Fruit fly (Drosophila melanogaster) whole organism, prepupa: ENCODE data around the gene CG8051.

Source experiments
- Blimp-1 ChIP-seq: fragments of 200-800 bp; sonication (Bioruptor generic); optimal IDR thresholded peaks from 3 replicates; lab custom pipeline; 2017; ENCODE audit warnings: missing biosample characterization, missing genetic modification characterization, mild to moderate bottlenecking, moderate library complexity, missing genetic modification reagents
- CG10631 ChIP-seq: fragments of 200-800 bp; sonication (Bioruptor generic); optimal IDR thresholded peaks from 2 replicates; lab custom pipeline; 2016; ENCODE audit warnings: missing biosample characterization, missing genetic modification characterization
- CG11294 ChIP-seq: fragments of 200-800 bp; sonication (Bioruptor generic); IDR thresholded peaks from 2 replicates; pipeline ENCODE4 v1.3.6; 2022; ENCODE audit warnings: missing biosample characterization, missing genetic modification characterization
- CG11762 ChIP-seq: fragments of 200-800 bp; sonication (Bioruptor generic); optimal IDR thresholded peaks from 3 replicates; lab custom pipeline; 2016; ENCODE audit warnings: missing biosample characterization, missing genetic modification characterization; ENCODE audit not compliant: insufficient read depth
- CG11902 ChIP-seq: fragments of 200-800 bp; sonication (Bioruptor generic); optimal IDR thresholded peaks from 3 replicates; lab custom pipeline; 2016; ENCODE audit warnings: missing biosample characterization, missing genetic modification characterization
- CG15336 ChIP-seq: fragments of 200-800 bp; sonication (Bioruptor generic); IDR thresholded peaks from 2 replicates; pipeline ENCODE4 v1.3.6; 2022; ENCODE audit warnings: missing biosample characterization, missing genetic modification characterization
- CG16779 ChIP-seq: fragments of 200-800 bp; sonication (Bioruptor generic); optimal IDR thresholded peaks from 3 replicates; lab custom pipeline; 2017; ENCODE audit warnings: missing biosample characterization, mild to moderate bottlenecking, missing genetic modification characterization
- CG31627 ChIP-seq: fragments of 200-800 bp; sonication (Bioruptor generic); optimal IDR thresholded peaks from 3 replicates; lab custom pipeline; 2016; ENCODE audit warnings: missing biosample characterization, missing genetic modification characterization
- CG34406 ChIP-seq: fragments of 200-800 bp; sonication (Bioruptor generic); optimal IDR thresholded peaks from 3 replicates; lab custom pipeline; 2016; ENCODE audit warnings: missing biosample characterization, missing genetic modification characterization
- CG3919 ChIP-seq: fragments of 200-800 bp; sonication (Bioruptor generic); optimal IDR thresholded peaks from 3 replicates; lab custom pipeline; 2016; ENCODE audit warnings: missing biosample characterization, missing genetic modification characterization
- CG6163 ChIP-seq: fragments of 200-800 bp; sonication (Bioruptor generic); IDR thresholded peaks from 3 replicates; pipeline ENCODE4 v1.3.6; 2022; ENCODE audit warnings: missing biosample characterization, missing genetic modification characterization
- CG6854 ChIP-seq: fragments of 200-800 bp; sonication (Bioruptor generic); optimal IDR thresholded peaks from 2 replicates; lab custom pipeline; 2017; ENCODE audit warnings: missing biosample characterization, mild to moderate bottlenecking, missing genetic modification characterization
- CG7368 ChIP-seq: fragments of 200-800 bp; sonication (Bioruptor generic); optimal IDR thresholded peaks from 3 replicates; lab custom pipeline; 2016; ENCODE audit warnings: missing biosample characterization, missing genetic modification characterization
- CG8119 ChIP-seq: fragments of 200-800 bp; sonication (Bioruptor generic); IDR thresholded peaks from 3 replicates; pipeline ENCODE4 v1.3.6; 2022; ENCODE audit warnings: missing biosample characterization, missing genetic modification characterization
- CG8319 ChIP-seq: fragments of 200-800 bp; sonication (Bioruptor generic); optimal IDR thresholded peaks from 3 replicates; lab custom pipeline; 2016; ENCODE audit warnings: missing biosample characterization, missing genetic modification characterization
- CG8632 ChIP-seq: fragments of 200-800 bp; sonication (Bioruptor generic); optimal IDR thresholded peaks from 3 replicates; lab custom pipeline; 2016; ENCODE audit warnings: missing biosample characterization, missing genetic modification characterization
- CG9139 ChIP-seq: fragments of 200-800 bp; sonication (Bioruptor generic); optimal IDR thresholded peaks from 3 replicates; lab custom pipeline; 2017; ENCODE audit warnings: missing biosample characterization, mild to moderate bottlenecking, missing genetic modification characterization
- Eip78C ChIP-seq: fragments of 200-800 bp; sonication (Bioruptor generic); peaks from one replicate; lab custom pipeline; 2016; ENCODE audit warnings: missing biosample characterization, missing genetic modification characterization
- Eip93F ChIP-seq: fragments of 200-800 bp; sonication (Bioruptor generic); optimal IDR thresholded peaks from 2 replicates; lab custom pipeline; 2016; ENCODE audit warnings: missing biosample characterization, mild to moderate bottlenecking, missing genetic modification characterization
- Ets21C ChIP-seq: fragments of 200-800 bp; sonication (Bioruptor generic); optimal IDR thresholded peaks from 3 replicates; lab custom pipeline; 2016; ENCODE audit warnings: missing biosample characterization, missing genetic modification characterization
- Ets96B ChIP-seq: fragments of 200-800 bp; optimal IDR thresholded peaks from 2 replicates; lab custom pipeline; 2019; ENCODE audit warnings: missing biosample characterization, mild to moderate bottlenecking, missing genetic modification characterization, moderate library complexity
- Gug ChIP-seq: fragments of 200-800 bp; sonication (Bioruptor generic); IDR thresholded peaks from 2 replicates; pipeline ENCODE4 v1.3.6; 2022; ENCODE audit warnings: missing biosample characterization, missing genetic modification characterization
- Hr38 ChIP-seq: sonication (Bioruptor generic); optimal IDR thresholded peaks from 2 replicates; lab custom pipeline; 2016; ENCODE audit warnings: missing biosample characterization, missing genetic modification characterization
- Hr39 ChIP-seq: fragments of 200-800 bp; sonication (Bioruptor generic); optimal IDR thresholded peaks from 2 replicates; lab custom pipeline; 2016; ENCODE audit warnings: missing biosample characterization, missing genetic modification characterization
- Lpt ChIP-seq: fragments of 200-800 bp; sonication (Bioruptor generic); optimal IDR thresholded peaks from 3 replicates; lab custom pipeline; 2016; ENCODE audit warnings: missing biosample characterization, missing genetic modification characterization
- Met ChIP-seq: fragments of 200-800 bp; sonication (Bioruptor generic); optimal IDR thresholded peaks from 3 replicates; lab custom pipeline; 2016; ENCODE audit warnings: missing biosample characterization, missing genetic modification characterization
- Sox102F ChIP-seq: fragments of 200-800 bp; sonication (Bioruptor generic); optimal IDR thresholded peaks from 2 replicates; lab custom pipeline; 2016; ENCODE audit warnings: missing biosample characterization, mild to moderate bottlenecking, missing genetic modification characterization
- Sox14 ChIP-seq: fragments of 200-800 bp; sonication (Bioruptor generic); optimal IDR thresholded peaks from 3 replicates; lab custom pipeline; 2016; ENCODE audit warnings: missing biosample characterization, missing genetic modification characterization
- achi ChIP-seq: fragments of 200-800 bp; sonication (Bioruptor generic); optimal IDR thresholded peaks from 3 replicates; lab custom pipeline; 2016; ENCODE audit warnings: missing biosample characterization, missing genetic modification characterization
- acj6 ChIP-seq: fragments of 200-800 bp; sonication (Bioruptor generic); optimal IDR thresholded peaks from 3 replicates; lab custom pipeline; 2016; ENCODE audit warnings: missing biosample characterization, missing genetic modification characterization
- dac ChIP-seq: fragments of 200-800 bp; sonication (Bioruptor generic); optimal IDR thresholded peaks from 2 replicates; lab custom pipeline; 2017; ENCODE audit warnings: missing biosample characterization, mild to moderate bottlenecking, missing genetic modification characterization
- fd59A ChIP-seq: fragments of 200-800 bp; sonication (Bioruptor generic); optimal IDR thresholded peaks from 2 replicates; lab custom pipeline; 2017; ENCODE audit warnings: missing biosample characterization, mild to moderate bottlenecking, missing genetic modification characterization, missing genetic modification reagents
- fd85E ChIP-seq: fragments of 200-800 bp; sonication (Bioruptor generic); optimal IDR thresholded peaks from 3 replicates; lab custom pipeline; 2016; ENCODE audit warnings: missing biosample characterization, missing genetic modification characterization
- fkh ChIP-seq: fragments of 200-800 bp; sonication (Bioruptor generic); optimal IDR thresholded peaks from 3 replicates; lab custom pipeline; 2017; ENCODE audit warnings: missing biosample characterization, mild to moderate bottlenecking, missing genetic modification characterization, moderate library complexity
- net ChIP-seq: fragments of 200-800 bp; sonication (Bioruptor generic); optimal IDR thresholded peaks from 3 replicates; lab custom pipeline; 2016; ENCODE audit warnings: missing biosample characterization, missing genetic modification characterization
- pdm3 ChIP-seq: fragments of 200-800 bp; sonication (Bioruptor generic); optimal IDR thresholded peaks from 3 replicates; lab custom pipeline; 2016; ENCODE audit warnings: missing biosample characterization, missing genetic modification characterization
- ss ChIP-seq, 2 experiments: fragments of 200-800 bp; sonication (Bioruptor generic); optimal IDR thresholded peaks; 2 replicates in 1 of 2; 3 replicates in 1 of 2; lab custom pipeline; 2017 to 2018; ENCODE audit warnings: mild to moderate bottlenecking in 2 of 2, missing biosample characterization in 2 of 2, missing genetic modification characterization in 2 of 2, moderate library complexity in 1 of 2
- svp ChIP-seq: fragments of 200-800 bp; sonication (Bioruptor generic); peaks from one replicate; lab custom pipeline; 2016; ENCODE audit warnings: missing biosample characterization, missing genetic modification characterization
- topi ChIP-seq: fragments of 200-800 bp; sonication (Bioruptor generic); optimal IDR thresholded peaks from 3 replicates; lab custom pipeline; 2016; ENCODE audit warnings: missing biosample characterization, missing genetic modification characterization
- vri ChIP-seq: fragments of 200-800 bp; sonication (Bioruptor generic); optimal IDR thresholded peaks from 3 replicates; lab custom pipeline; 2016; ENCODE audit warnings: missing biosample characterization, mild to moderate bottlenecking, missing genetic modification characterization

The CG8051 gene

dm6 chrX:19294953-19295352, 12.8 kb downstream of the CG8051 start:
- no peak for TF ChIP-seq Met (GFP tag; lab: Kevin White, UChicago)
- TF ChIP-seq CG11902 (GFP tag; lab: Kevin White, UChicago), result no peak
- no peak for TF ChIP-seq fkh
- TF ChIP-seq CG6854 (GFP tag; lab: Kevin White, UChicago), result no peak
- no peak for TF ChIP-seq ss (GFP tag; optimal IDR thresholded peaks at IDR 0.05; lab: Kevin White, UChicago)
- TF ChIP-seq fd59A (GFP tag; lab: Kevin White, UChicago), result no peak
- no peak for TF ChIP-seq acj6 (GFP tag; lab: Kevin White, UChicago)
- no peak for TF ChIP-seq pdm3 (GFP tag; lab: Kevin White, UChicago)
- no peak for TF ChIP-seq CG16779
- TF ChIP-seq Lpt (GFP tag; lab: Kevin White, UChicago), result no peak
- TF ChIP-seq Hr38, result no peak
- no peak for TF ChIP-seq CG3919 (GFP tag; lab: Kevin White, UChicago)
- no peak for TF ChIP-seq Gug (GFP tag; lab: Robert Waterston, UW)
- TF ChIP-seq Ets21C (GFP tag; lab: Kevin White, UChicago), result no peak

- peak; percentile 43 for TF ChIP-seq svp (GFP tag; lab: Kevin White, UChicago)
- no peak for TF ChIP-seq CG34406
- peak; percentile 78 for TF ChIP-seq vri (GFP tag; lab: Kevin White, UChicago)
- TF ChIP-seq, all 60 proteins: peak for 2
Measured at dm6 chrX:19294030-19294429, 13.7 kb downstream of the CG8051 start.

- no peak for TF ChIP-seq CG15336 (GFP tag; lab: Robert Waterston, UW)
- peak; percentile 73 for TF ChIP-seq vri (GFP tag; lab: Kevin White, UChicago)
- peak; percentile 14 for TF ChIP-seq Eip78C (GFP tag; lab: Kevin White, UChicago)
- no peak for TF ChIP-seq Sox14 (GFP tag; lab: Kevin White, UChicago)
- TF ChIP-seq fkh, result peak; percentile 1
Measured at dm6 chrX:19293320-19293719, 14.4 kb downstream of the CG8051 start.

dm6 chrX:19291780-19292605, 15.7 kb downstream of the CG8051 start:
- TF ChIP-seq vri (GFP tag; lab: Kevin White, UChicago) (peak; percentile 68), CG9139 (GFP tag; lab: Kevin White, UChicago) (no peak)
- TF ChIP-seq, all 60 proteins: peak for 1

dm6 chrX:19289318-19289970, 18.3 kb downstream of the CG8051 start:
- TF ChIP-seq CG10631 (GFP tag; lab: Kevin White, UChicago) (peak; percentile 94), CG11294 (GFP tag; lab: Robert Waterston, UW) (peak; percentile 90), vri (GFP tag; lab: Kevin White, UChicago) (peak; percentile 95), net (peak; percentile 95), Blimp-1 (peak; percentile 89), topi (GFP tag; lab: Kevin White, UChicago) (peak; percentile 99), CG11902 (GFP tag; lab: Kevin White, UChicago) (peak; percentile 98), Sox14 (GFP tag; lab: Kevin White, UChicago) (peak; percentile 96), CG8119 (peak; percentile 94), CG31627 (GFP tag; lab: Kevin White, UChicago) (peak; percentile 98), Met (GFP tag; lab: Kevin White, UChicago) (peak; percentile 98), Ets96B (peak; percentile 92), Eip93F (GFP tag; lab: Kevin White, UChicago) (peak; percentile 96), svp (GFP tag; lab: Kevin White, UChicago) (peak; percentile 99), Sox102F (GFP tag; lab: Kevin White, UChicago) (peak; percentile 97), achi (GFP tag; lab: Kevin White, UChicago) (peak; percentile 94), CG7368 (GFP tag; lab: Kevin White, UChicago) (peak; percentile 97), CG11762 (GFP tag; lab: Kevin White, UChicago) (peak; percentile 94), CG15336 (GFP tag; lab: Robert Waterston, UW) (peak; percentile 95), CG8632 (GFP tag; lab: Kevin White, UChicago) (peak; percentile 95), CG8319 (GFP tag; lab: Kevin White, UChicago) (peak; percentile 97), fd85E (GFP tag; lab: Kevin White, UChicago) (peak; percentile 90), Lpt (GFP tag; lab: Kevin White, UChicago) (peak; percentile 90), Hr39 (GFP tag; lab: Kevin White, UChicago) (peak; percentile 98), fd59A (GFP tag; lab: Kevin White, UChicago) (peak; percentile 94), CG6163 (peak; percentile 98), dac (GFP tag; lab: Kevin White, UChicago) (peak; percentile 92), CG3919 (GFP tag; lab: Kevin White, UChicago) (peak; percentile 98)
